Worm (Caenorhabditis elegans) whole organism, L4 larva: ENCODE results near the gene unc-105.

ENCODE experiments used
- F26F4.8 ChIP-seq: fragments of 200-800 bp; sonication (Bioruptor generic); conservative IDR thresholded peaks from 2 replicates; pipeline ENCODE4 v1.3.6; 2022; ENCODE audit warnings: missing genetic modification characterization, missing compliant biosample characterization
- F49E8.2 ChIP-seq: sonication (generic microtip); optimal IDR thresholded peaks from 2 replicates; lab custom pipeline; 2016; ENCODE audit warnings: missing compliant biosample characterization, mild to moderate bottlenecking, missing genetic modification characterization, borderline replicate concordance
- T26A8.4 ChIP-seq: fragments of 200-800 bp; sonication (Bioruptor generic); IDR thresholded peaks from 2 replicates; pipeline ENCODE4 v1.3.6; 2022; ENCODE audit warnings: missing genetic modification characterization, missing compliant biosample characterization
- Y105C5A.15 ChIP-seq: fragments of 200-800 bp; sonication (Bioruptor generic); IDR thresholded peaks from 2 replicates; pipeline ENCODE4 v1.3.6; 2022; ENCODE audit warnings: missing genetic modification characterization, missing compliant biosample characterization
- Y48G9A.11 ChIP-seq: fragments of 200-800 bp; sonication (Bioruptor generic); IDR thresholded peaks from 2 replicates; pipeline ENCODE4 v1.3.6; 2022; ENCODE audit warnings: missing genetic modification reagents, missing genetic modification characterization, missing compliant biosample characterization
- ZK546.5 ChIP-seq, 2 experiments: sonication (generic microtip); optimal IDR thresholded peaks; 2 replicates each; lab custom pipeline; 2017; ENCODE audit warnings: missing biosample characterization in 2 of 2, missing genetic modification characterization in 2 of 2
- arid-1 ChIP-seq: fragments of 200-800 bp; sonication (Bioruptor generic); conservative IDR thresholded peaks from 2 replicates; pipeline ENCODE4 v1.3.6; 2022; ENCODE audit warnings: missing genetic modification reagents, missing genetic modification characterization, missing compliant biosample characterization
- attf-4 ChIP-seq: sonication (generic microtip); optimal IDR thresholded peaks from 3 replicates; lab custom pipeline; 2017; ENCODE audit warnings: missing biosample characterization, missing genetic modification characterization
- ceh-44 ChIP-seq: fragments of 200-800 bp; sonication (Bioruptor generic); IDR thresholded peaks from 2 replicates; pipeline ENCODE4 v1.3.6; 2022; ENCODE audit warnings: missing genetic modification reagents, missing genetic modification characterization, missing compliant biosample characterization
- ceh-62 ChIP-seq: sonication (generic microtip); optimal IDR thresholded peaks from 2 replicates; lab custom pipeline; 2017; ENCODE audit warnings: missing biosample characterization, missing genetic modification characterization
- ces-1 ChIP-seq: fragments of 150-350 bp; sonication (generic microtip); optimal IDR thresholded peaks from 4 replicates; lab custom pipeline; 2014; ENCODE audit warnings: missing biosample characterization, missing genetic modification reagents, missing genetic modification characterization
- ctbp-1 ChIP-seq: fragments of 200-800 bp; sonication (Bioruptor generic); IDR thresholded peaks from 2 replicates; pipeline ENCODE4 v1.3.6; 2022; ENCODE audit warnings: missing genetic modification reagents, missing genetic modification characterization, missing compliant biosample characterization
- daf-19 ChIP-seq: fragments of 200-800 bp; sonication (Bioruptor generic); conservative IDR thresholded peaks from 2 replicates; pipeline ENCODE4 v1.3.6; 2022; ENCODE audit warnings: missing genetic modification characterization, missing compliant biosample characterization
- egl-27 ChIP-seq: sonication (generic microtip); optimal IDR thresholded peaks from 3 replicates; lab custom pipeline; 2017; ENCODE audit warnings: missing biosample characterization, missing genetic modification reagents, missing genetic modification characterization
- egl-43 ChIP-seq: fragments of 200-800 bp; sonication (Bioruptor generic); IDR thresholded peaks from 2 replicates; pipeline ENCODE4 v1.3.6; 2022; ENCODE audit warnings: missing genetic modification reagents, missing genetic modification characterization, missing compliant biosample characterization
- fkh-10 ChIP-seq: fragments of 150-350 bp; optimal IDR thresholded peaks from 2 replicates; lab custom pipeline; 2014; ENCODE audit warnings: missing biosample characterization, missing genetic modification reagents, missing genetic modification characterization
- fos-1 ChIP-seq: fragments of 150-350 bp; optimal IDR thresholded peaks from 2 replicates; lab custom pipeline; 2014; ENCODE audit warnings: missing biosample characterization, missing genetic modification characterization
- hif-1 ChIP-seq, 2 experiments: sonication (generic microtip); optimal IDR thresholded peaks; 2 replicates each; lab custom pipeline; 2016 to 2017; ENCODE audit warnings: missing compliant biosample characterization in 2 of 2, missing genetic modification characterization in 2 of 2, missing genetic modification reagents in 2 of 2, missing genotype in 2 of 2, mild to moderate bottlenecking in 1 of 2
- hlh-11 ChIP-seq: fragments of 200-800 bp; sonication (Bioruptor generic); optimal IDR thresholded peaks from 2 replicates; lab custom pipeline; 2018; ENCODE audit warnings: mild to moderate bottlenecking, missing genetic modification characterization, missing compliant biosample characterization
- lin-13 ChIP-seq: fragments of 150-350 bp; optimal IDR thresholded peaks from 2 replicates; lab custom pipeline; 2014; ENCODE audit warnings: missing biosample characterization, missing genetic modification reagents, missing genetic modification characterization
- lin-15B ChIP-seq: fragments of 150-350 bp; sonication (generic microtip); optimal IDR thresholded peaks from 3 replicates; lab custom pipeline; 2014; ENCODE audit warnings: missing biosample characterization, missing genetic modification characterization
- lin-38 ChIP-seq: fragments of 200-800 bp; sonication (Bioruptor generic); IDR thresholded peaks from 2 replicates; pipeline ENCODE4 v1.3.6; 2022; ENCODE audit warnings: missing genetic modification reagents, missing genetic modification characterization, missing compliant biosample characterization
- lsy-2 ChIP-seq, 2 experiments: fragments of 150-350 bp in 1 of 2; sonication (generic microtip) in 1 of 2; optimal IDR thresholded peaks; 2 replicates each; lab custom pipeline; 2014 to 2017; ENCODE audit warnings: missing biosample characterization in 2 of 2, missing genetic modification characterization in 2 of 2
- madf-5 ChIP-seq, 2 experiments: fragments of 200-800 bp; sonication (Bioruptor generic); IDR thresholded peaks; 2 replicates each; pipeline ENCODE4 v1.3.6; 2022; ENCODE audit warnings: missing compliant biosample characterization in 2 of 2, missing genetic modification characterization in 2 of 2
- mdt-29 ChIP-seq: fragments of 200-800 bp; sonication (Bioruptor generic); IDR thresholded peaks from 2 replicates; pipeline ENCODE4 v1.3.6; 2022; ENCODE audit warnings: missing genetic modification reagents, missing genetic modification characterization, missing compliant biosample characterization
- mes-2 ChIP-seq: sonication (generic microtip); optimal IDR thresholded peaks from 2 replicates; lab custom pipeline; 2016; ENCODE audit warnings: missing genotype, mild to moderate bottlenecking, missing genetic modification characterization, missing compliant biosample characterization; ENCODE audit not compliant: poor library complexity, severe bottlenecking
- nhr-11 ChIP-seq: fragments of 150-350 bp; optimal IDR thresholded peaks from 2 replicates; lab custom pipeline; 2014; ENCODE audit warnings: missing biosample characterization, missing genetic modification characterization
- nhr-28 ChIP-seq: fragments of 150-350 bp; optimal IDR thresholded peaks from 2 replicates; lab custom pipeline; 2014; ENCODE audit warnings: missing biosample characterization, missing genetic modification characterization
- nhr-6 ChIP-seq: fragments of 150-350 bp; optimal IDR thresholded peaks from 2 replicates; lab custom pipeline; 2014; ENCODE audit warnings: missing biosample characterization, missing genetic modification characterization
- nhr-76 ChIP-seq: fragments of 150-350 bp; optimal IDR thresholded peaks from 2 replicates; lab custom pipeline; 2014; ENCODE audit warnings: missing biosample characterization, missing genetic modification characterization
- pha-4 ChIP-seq, 2 experiments: fragments of 150-350 bp in 1 of 2; fragments of 200-800 bp in 1 of 2; sonication (Bioruptor generic) in 1 of 2; IDR thresholded peaks in 1 of 2; optimal IDR thresholded peaks in 1 of 2; 2 replicates each; pipeline versions ENCODE4 v1.3.6 to Lab custom; 2014 to 2022; ENCODE audit warnings: missing genetic modification characterization in 2 of 2, missing genetic modification reagents in 2 of 2, missing biosample characterization in 1 of 2, missing compliant biosample characterization in 1 of 2
- pqm-1 ChIP-seq: sonication (generic microtip); optimal IDR thresholded peaks from 2 replicates; lab custom pipeline; 2017; ENCODE audit warnings: missing biosample characterization, missing genetic modification characterization
- sdz-12 ChIP-seq: fragments of 200-800 bp; sonication (Bioruptor generic); optimal IDR thresholded peaks from 2 replicates; lab custom pipeline; 2018; ENCODE audit warnings: mild to moderate bottlenecking, missing genetic modification characterization, missing compliant biosample characterization
- snpc-1.2 ChIP-seq: fragments of 200-800 bp; sonication (Bioruptor generic); IDR thresholded peaks from 2 replicates; pipeline ENCODE4 v1.3.6; 2022; ENCODE audit warnings: missing genetic modification reagents, missing genetic modification characterization, missing compliant biosample characterization
- spr-3 ChIP-seq: fragments of 200-800 bp; sonication (Bioruptor generic); optimal IDR thresholded peaks from 2 replicates; lab custom pipeline; 2018; ENCODE audit warnings: mild to moderate bottlenecking, missing genetic modification characterization, missing compliant biosample characterization
- tag-97 ChIP-seq: fragments of 200-800 bp; sonication (Bioruptor generic); IDR thresholded peaks from 2 replicates; pipeline ENCODE4 v1.3.6; 2022; ENCODE audit warnings: missing genetic modification characterization, missing compliant biosample characterization
- unc-130 ChIP-seq: sonication (generic microtip); optimal IDR thresholded peaks from 2 replicates; lab custom pipeline; 2016; ENCODE audit warnings: missing genetic modification reagents, missing genetic modification characterization, missing compliant biosample characterization
- unc-62 ChIP-seq, 3 experiments: fragments of 150-350 bp in 1 of 3; sonication (generic microtip); optimal IDR thresholded peaks in 2 of 3; peaks in 1 of 3; 1 replicate in 1 of 3; 2 replicates in 2 of 3; lab custom pipeline; 2014 to 2017; ENCODE audit warnings: missing biosample characterization in 3 of 3, missing genetic modification characterization in 3 of 3, missing genetic modification reagents in 3 of 3, missing genotype in 1 of 3
- zfp-3 ChIP-seq: fragments of 200-800 bp; sonication (Bioruptor generic); conservative IDR thresholded peaks from 2 replicates; pipeline ENCODE4 v1.3.6; 2022; ENCODE audit warnings: missing genetic modification reagents, missing genetic modification characterization, missing compliant biosample characterization

unc-105 gene

DNA sequence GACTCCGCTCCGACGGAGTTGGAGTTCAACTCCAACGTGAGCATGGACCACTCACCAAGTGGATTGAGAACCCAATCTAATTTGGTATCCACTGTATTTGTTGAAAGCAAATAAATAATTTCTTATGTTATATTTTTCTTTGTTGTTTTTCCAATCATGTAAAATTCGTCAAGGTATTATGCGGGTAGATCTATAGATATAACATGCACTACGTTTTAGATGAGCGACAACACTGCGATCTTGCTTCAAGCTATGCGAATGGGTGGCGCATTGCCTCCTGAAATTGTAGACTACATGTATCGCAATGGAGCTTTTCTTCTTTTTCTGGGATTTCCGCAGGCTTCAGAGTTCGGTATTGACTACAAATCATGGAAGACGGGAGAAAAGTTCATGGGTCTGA, 28.3 kb downstream of the unc-105 start, which contains the start of gene F10B5.2:
TSS of gene F10B5.2 (plus strand) at position 220 of the 400 bp plus-strand sequence.
- TF ChIP-seq nhr-28 (tag; lab: Kevin White, UChicago) (no peak), F26F4.8 (GFP tag; lab: Robert Waterston, UW) (0 out of 2 replicates have a peak, but pooled peaks have one; percentile 48), lin-38 (GFP tag; lab: Robert Waterston, UW) (peak; percentile 50), pqm-1 (tag; lab: Kevin White, UChicago) (no peak), hif-1 (tag; optimal IDR thresholded peaks at IDR 0.05; lab: Kevin White, UChicago) (no peak), F49E8.2 (tag; lab: Kevin White, UChicago) (peak; percentile 61), daf-19 (GFP tag; lab: Robert Waterston, UW) (0 out of 2 replicates have a peak, but pooled peaks have one; percentile 41), mdt-29 (GFP tag; lab: Robert Waterston, UW) (no peak), ces-1 (GFP tag; lab: Kevin White, UChicago) (no peak), Y48G9A.11 (GFP tag; lab: Robert Waterston, UW) (0 out of 2 replicates have a peak, but pooled peaks have one; percentile 48), snpc-1.2 (GFP tag; lab: Robert Waterston, UW) (0 out of 2 replicates have a peak, but pooled peaks have one; percentile 49), unc-130 (GFP tag; lab: Kevin White, UChicago) (peak; percentile 8), arid-1 (GFP tag; lab: Robert Waterston, UW) (0 out of 2 replicates have a peak, but pooled peaks have one; percentile 54)

DNA sequence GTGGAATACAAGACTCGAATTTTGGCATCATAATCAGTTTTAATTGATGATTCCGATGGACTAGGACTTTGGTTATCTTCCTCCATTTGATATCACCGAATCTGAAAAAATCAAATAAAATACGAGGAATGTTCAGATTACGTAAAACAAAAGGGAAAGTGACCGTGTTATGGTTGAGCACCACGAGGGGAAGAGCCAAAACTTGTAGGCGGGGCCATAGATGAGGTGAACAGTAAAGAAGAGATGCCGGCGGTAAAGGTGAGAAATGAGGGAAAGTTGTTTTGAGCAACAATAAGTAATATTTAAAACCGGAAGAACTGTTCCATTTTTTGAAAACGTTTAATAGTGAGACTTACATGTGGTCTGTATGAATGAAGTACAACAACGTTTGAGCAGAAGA, 33.7 kb downstream of the unc-105 start, which contains the start of gene F10B5.3:
TSS of gene F10B5.3 (minus strand) at position 101 of the 400 bp plus-strand sequence.
- TF ChIP-seq spr-3 (GFP tag; lab: Kevin White, UChicago): no peak
- peak in 1 of 2 experiments; percentile 7 for TF ChIP-seq unc-62 (GFP tag; optimal IDR thresholded peaks at IDR 0.05 in 1 of 2; lab: Kevin White, UChicago)
- TF ChIP-seq unc-62 (tag; optimal IDR thresholded peaks at IDR 0.05; lab: Kevin White, UChicago): no peak

- TF ChIP-seq T26A8.4 (no peak), fkh-10 (GFP tag; lab: Kevin White, UChicago) (peak; percentile 63), attf-4 (tag; lab: Kevin White, UChicago) (no peak), pha-4 (GFP tag; IDR thresholded peaks at IDR 0.05; lab: Robert Waterston, UW) (no peak), pha-4 (tag; optimal IDR thresholded peaks at IDR 0.05; lab: Kevin White, UChicago) (peak; percentile 54), lin-15B (tag; lab: Kevin White, UChicago) (no peak), Y105C5A.15 (no peak), lsy-2 (tag; optimal IDR thresholded peaks at IDR 0.05; lab: Kevin White, UChicago) (peak in 1 of 2 experiments; percentile 56), hlh-11 (tag; lab: Kevin White, UChicago) (peak; percentile 16), egl-43 (GFP tag; lab: Robert Waterston, UW) (no peak), tag-97 (no peak), lin-38 (GFP tag; lab: Robert Waterston, UW) (no peak), ceh-62 (tag; lab: Kevin White, UChicago) (no peak), nhr-11 (tag; lab: Kevin White, UChicago) (no peak), madf-5 (GFP tag; IDR thresholded peaks at IDR 0.05; lab: Robert Waterston, UW) (no peak), fos-1 (tag; lab: Kevin White, UChicago) (no peak), lin-13 (GFP tag; lab: Kevin White, UChicago) (no peak), nhr-76 (tag; lab: Kevin White, UChicago) (no peak), ceh-44 (GFP tag; lab: Robert Waterston, UW) (no peak), sdz-12 (GFP tag; lab: Kevin White, UChicago) (no peak), nhr-6 (tag; lab: Kevin White, UChicago) (peak; percentile 82), ZK546.5 (tag; optimal IDR thresholded peaks at IDR 0.05; lab: Kevin White, UChicago) (no peak), egl-27 (tag; lab: Kevin White, UChicago) (no peak), ctbp-1 (GFP tag; lab: Robert Waterston, UW) (0 out of 2 replicates have a peak, but pooled peaks have one; percentile 43), mes-2 (tag; lab: Kevin White, UChicago) (peak; percentile 0), zfp-3 (GFP tag; lab: Robert Waterston, UW) (no peak)
Measured at ce11 chrII:8152711-8153325, 36.6 kb downstream of the unc-105 start.
